Fruit fly (Drosophila melanogaster) S2 (cell line): Measurements from ENCODE around the gene CG18178.

ENCODE experiments used
- CG8478 ChIP-seq: fragments of >200 bp; optimal IDR thresholded peaks from 2 replicates; lab custom pipeline; 2018
- CTCF ChIP-seq, 2 experiments: fragments of >200 bp; optimal IDR thresholded peaks; 2 replicates each; lab custom pipeline; 2018

DNA sequence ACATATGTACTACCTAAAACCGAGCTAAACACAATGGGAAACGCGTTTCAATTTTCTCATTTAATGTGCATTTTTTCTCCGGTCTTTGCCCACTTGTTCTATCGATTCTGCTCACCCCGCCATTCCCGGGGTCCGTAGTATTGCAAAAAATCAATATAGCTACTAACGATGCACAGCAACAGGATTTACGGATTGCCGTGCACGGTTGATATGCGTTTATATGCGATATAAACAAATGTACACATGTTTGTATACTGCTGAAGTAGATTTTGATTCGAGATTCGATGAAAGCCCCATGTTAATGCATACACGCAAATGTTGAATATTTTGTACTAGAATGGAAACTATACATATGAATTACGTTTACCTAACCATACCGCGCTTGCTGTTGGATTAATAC is 1.8 kb downstream of the CG18178 start:
- TF ChIP-seq CG8478 (lab: Kevin White, UChicago): no peak
- TF ChIP-seq CTCF (optimal IDR thresholded peaks at IDR 0.05; lab: Kevin White, UChicago): no peak
